Worm (Caenorhabditis elegans): ENCODE data around the gene cnd-1.

cnd-1 gene

ce11 chrIII:5263299-5263993, 19.0 kb upstream of the cnd-1 start, which contains the start of the genes C34E10.9 and hap-1:
Gene C34E10.9, minus strand, starts transcription at chrIII:5263399.
Gene hap-1, plus strand, starts transcription at chrIII:5263943.
- TF ChIP-seq lin-13 (GFP tag; optimal IDR thresholded peaks at IDR 0.05) (no peak), nhr-77 (tag; optimal IDR thresholded peaks at IDR 0.05) (no peak), sma-9 (GFP tag; optimal IDR thresholded peaks at IDR 0.05) (no peak), sma-9 (tag; optimal IDR thresholded peaks at IDR 0.05) (no peak), crh-2 (tag; optimal IDR thresholded peaks at IDR 0.05) (no peak), sma-3 (GFP tag; optimal IDR thresholded peaks at IDR 0.05) (no peak), unc-39 (tag; optimal IDR thresholded peaks at IDR 0.05) (no peak), mab-5 (tag; optimal IDR thresholded peaks at IDR 0.05) (no peak), peb-1 (tag; optimal IDR thresholded peaks at IDR 0.05) (no peak), nhr-11 (tag; optimal IDR thresholded peaks at IDR 0.05) (no peak), Y55F3AM.14 (GFP tag; optimal IDR thresholded peaks at IDR 0.05) (no peak), dmd-4 (tag; optimal IDR thresholded peaks at IDR 0.05) (no peak), unc-55 (GFP tag; optimal IDR thresholded peaks at IDR 0.05) (no peak), ZK546.5 (tag; optimal IDR thresholded peaks at IDR 0.05) (no peak), nhr-129 (tag; optimal IDR thresholded peaks at IDR 0.05) (no peak), R02D3.7 (tag; optimal IDR thresholded peaks at IDR 0.05) (no peak)

- TF ChIP-seq dmd-4 (tag; optimal IDR thresholded peaks at IDR 0.05), result no peak
- TF ChIP-seq R02D3.7 (tag; optimal IDR thresholded peaks at IDR 0.05), result no peak
- TF ChIP-seq lin-13 (GFP tag; optimal IDR thresholded peaks at IDR 0.05), result no peak
- TF ChIP-seq sem-4 (tag; optimal IDR thresholded peaks at IDR 0.05), result no peak
- no peak for TF ChIP-seq nhr-25 (tag; optimal IDR thresholded peaks at IDR 0.05)
- TF ChIP-seq gmeb-1 (tag; optimal IDR thresholded peaks at IDR 0.05), result no peak
- TF ChIP-seq peb-1 (tag; optimal IDR thresholded peaks at IDR 0.05), result no peak
- no peak for TF ChIP-seq unc-39 (tag; optimal IDR thresholded peaks at IDR 0.05)
- TF ChIP-seq F13H6.1 (tag; optimal IDR thresholded peaks at IDR 0.05), result no peak
- no peak for TF ChIP-seq crh-2 (tag; optimal IDR thresholded peaks at IDR 0.05)
- TF ChIP-seq fos-1 (tag; optimal IDR thresholded peaks at IDR 0.05), result no peak
- no peak for TF ChIP-seq ama-1 (optimal IDR thresholded peaks at IDR 0.05)
- no peak for TF ChIP-seq C34F6.9 (tag; optimal IDR thresholded peaks at IDR 0.05)
- TF ChIP-seq nhr-129 (tag; optimal IDR thresholded peaks at IDR 0.05), result no peak
- no peak for TF ChIP-seq zag-1 (tag; optimal IDR thresholded peaks at IDR 0.05)
- TF ChIP-seq ZK546.5 (tag; optimal IDR thresholded peaks at IDR 0.05), result no peak
- TF ChIP-seq blmp-1 (tag; optimal IDR thresholded peaks at IDR 0.05; ENCODE audit: insufficient read depth), result no peak
Measured at ce11 chrIII:5260394-5260793, 16.0 kb upstream of the cnd-1 start, which contains the start of gene gop-3. Gene gop-3, plus strand, starts transcription at chrIII:5260694.

DNA sequence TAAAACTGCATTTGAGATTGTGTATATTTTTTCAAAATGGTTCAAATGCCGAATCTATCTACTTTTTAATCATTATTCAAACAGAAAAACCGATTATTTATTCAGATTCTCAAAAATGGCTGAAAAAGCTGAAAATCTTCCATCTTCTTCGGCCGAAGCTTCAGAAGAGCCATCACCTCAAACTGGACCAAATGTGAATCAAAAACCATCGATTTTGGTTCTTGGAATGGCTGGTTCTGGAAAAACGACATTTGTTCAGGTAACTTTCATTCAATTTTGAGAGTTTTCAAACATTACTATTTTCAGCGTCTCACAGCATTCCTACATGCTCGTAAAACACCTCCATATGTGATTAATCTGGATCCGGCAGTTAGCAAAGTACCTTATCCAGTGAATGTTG, 14.5 kb upstream of the cnd-1 start, which contains the start of gene gop-2:
Gene gop-2 (plus strand): TSS at position 106 of the 400 bp plus-strand sequence.
- no peak for TF ChIP-seq crh-2 (tag; optimal IDR thresholded peaks at IDR 0.05)
- TF ChIP-seq sem-4 (tag; optimal IDR thresholded peaks at IDR 0.05), result no peak
- no peak for TF ChIP-seq unc-39 (tag; optimal IDR thresholded peaks at IDR 0.05)
- TF ChIP-seq ama-1 (optimal IDR thresholded peaks at IDR 0.05), result no peak
- no peak for TF ChIP-seq lsy-2 (tag; optimal IDR thresholded peaks at IDR 0.05)
- TF ChIP-seq nhr-12 (tag; optimal IDR thresholded peaks at IDR 0.05), result no peak
- no peak for TF ChIP-seq blmp-1 (tag; optimal IDR thresholded peaks at IDR 0.05; ENCODE audit: insufficient read depth)
- TF ChIP-seq nhr-23 (tag; optimal IDR thresholded peaks at IDR 0.05), result no peak
- TF ChIP-seq egl-27 (tag; optimal IDR thresholded peaks at IDR 0.05), result no peak
- TF ChIP-seq C34F6.9 (tag; optimal IDR thresholded peaks at IDR 0.05), result no peak
- no peak for TF ChIP-seq sma-3 (GFP tag; optimal IDR thresholded peaks at IDR 0.05)
- TF ChIP-seq Y55F3AM.14 (GFP tag; optimal IDR thresholded peaks at IDR 0.05), result no peak
- no peak for TF ChIP-seq ceh-16 (tag; optimal IDR thresholded peaks at IDR 0.05)

DNA sequence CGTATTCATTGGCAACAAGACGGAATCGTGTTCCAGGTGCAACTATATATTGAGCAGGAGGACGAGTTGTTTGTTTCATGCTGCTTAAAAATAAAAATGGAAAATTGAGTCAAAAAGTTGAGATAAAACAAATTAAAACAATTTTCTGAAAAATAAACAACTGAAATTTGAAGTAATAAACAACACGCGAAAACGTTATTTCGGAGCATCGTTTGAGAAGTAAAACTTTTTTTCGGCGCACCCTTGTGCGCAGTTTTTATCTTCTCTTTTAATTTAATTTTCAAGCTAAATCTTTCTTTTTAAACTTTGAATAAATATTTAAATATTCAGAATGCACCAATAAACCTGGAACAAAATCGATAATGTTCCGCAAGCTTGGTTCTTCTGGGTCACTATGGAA, 9.7 kb upstream of the cnd-1 start, which contains the start of the genes sumv-1 and gop-1:
Gene sumv-1 (minus strand): TSS at position 80 of the 400 bp plus-strand sequence.
Gene gop-1 (plus strand): TSS at position 331 of the 400 bp plus-strand sequence.
- no peak for TF ChIP-seq ZK546.5 (tag; optimal IDR thresholded peaks at IDR 0.05)
- TF ChIP-seq dmd-4 (tag; optimal IDR thresholded peaks at IDR 0.05), result no peak
- TF ChIP-seq unc-39 (tag; optimal IDR thresholded peaks at IDR 0.05), result no peak
- TF ChIP-seq nhr-11 (tag; optimal IDR thresholded peaks at IDR 0.05), result no peak
- no peak for TF ChIP-seq lsy-2 (tag; optimal IDR thresholded peaks at IDR 0.05)
- TF ChIP-seq C34F6.9 (tag; optimal IDR thresholded peaks at IDR 0.05), result no peak
- no peak for TF ChIP-seq crh-2 (tag; optimal IDR thresholded peaks at IDR 0.05)
- TF ChIP-seq nhr-237 (tag; optimal IDR thresholded peaks at IDR 0.05), result no peak
- TF ChIP-seq nhr-77 (tag; optimal IDR thresholded peaks at IDR 0.05), result no peak
- TF ChIP-seq ama-1 (optimal IDR thresholded peaks at IDR 0.05), result no peak
- no peak for TF ChIP-seq blmp-1 (tag; optimal IDR thresholded peaks at IDR 0.05; ENCODE audit: insufficient read depth)
- no peak for TF ChIP-seq ceh-82 (tag; optimal IDR thresholded peaks at IDR 0.05)
- no peak for TF ChIP-seq sma-9 (GFP tag; optimal IDR thresholded peaks at IDR 0.05)
- no peak for TF ChIP-seq sma-9 (tag; optimal IDR thresholded peaks at IDR 0.05)
- no peak for TF ChIP-seq nhr-25 (tag; optimal IDR thresholded peaks at IDR 0.05)
- no peak for TF ChIP-seq skn-1 (tag; optimal IDR thresholded peaks at IDR 0.05)
